Fruit fly (Drosophila melanogaster): ENCODE measurements around the gene CG43091.

Gene CG43091

DNA sequence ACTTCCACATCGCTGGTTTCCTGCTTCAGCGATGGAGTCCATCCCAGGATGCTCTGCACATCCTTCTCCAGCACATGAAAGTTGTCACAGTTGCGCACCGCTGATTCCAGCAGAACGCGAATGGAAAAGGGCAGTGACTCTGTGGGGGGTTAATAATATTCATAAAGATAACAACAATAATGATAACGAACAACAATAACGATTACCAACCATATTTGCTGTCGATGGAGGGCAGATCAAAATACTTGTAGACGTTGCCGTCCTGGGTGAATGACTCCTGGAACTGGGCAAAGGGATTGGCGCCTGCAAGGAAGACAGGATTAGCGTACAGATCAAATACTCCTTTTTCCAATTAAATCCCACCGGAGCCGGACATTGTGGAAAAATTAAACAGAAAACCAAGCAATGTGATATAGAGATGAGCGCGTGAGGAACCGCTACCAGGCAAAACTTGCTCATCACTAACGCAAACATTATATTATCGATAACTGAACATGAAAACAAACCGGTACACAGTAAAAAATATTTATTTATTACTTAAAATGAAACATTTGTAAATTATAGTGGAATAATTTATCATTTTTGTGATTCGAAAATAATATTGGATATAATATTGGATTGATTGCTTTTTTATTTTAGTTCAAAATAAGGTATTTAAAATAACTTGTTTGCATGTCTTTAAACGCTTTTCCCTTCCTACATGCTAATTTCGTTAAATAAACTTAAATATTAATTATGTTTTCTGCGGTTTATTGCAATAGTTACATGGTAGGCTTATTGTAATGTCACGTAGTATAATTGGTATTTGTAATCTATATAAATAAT lies 44.2 kb downstream of the CG43091 start, which contains the start of gene Irp-1A (continued):
- TF ChIP-seq cas (GFP tag; IDR thresholded peaks at IDR 0.05): peak; percentile 28; the same call in 1 of the 2 replicates
- peak; percentile 86 for TF ChIP-seq row (GFP tag; IDR thresholded peaks at IDR 0.05)
- peak; percentile 83 for TF ChIP-seq CoRest (tag; optimal IDR thresholded peaks at IDR 0.05)
- 0 out of 3 replicates have a peak, but pooled peaks have one; percentile 39 for TF ChIP-seq croc (GFP tag; conservative IDR thresholded peaks at IDR 0.05)
- peak; percentile 83 for TF ChIP-seq Atf6 (GFP tag; IDR thresholded peaks at IDR 0.05)
- peak; percentile 89 for TF ChIP-seq CG32532 (GFP tag; IDR thresholded peaks at IDR 0.05)
- peak; percentile 84 for TF ChIP-seq Blimp-1 (GFP tag; optimal IDR thresholded peaks at IDR 0.05)
- TF ChIP-seq otp (GFP tag; IDR thresholded peaks at IDR 0.05): no peak
- TF ChIP-seq CG13123 (GFP tag; optimal IDR thresholded peaks at IDR 0.05): peak; percentile 41
- TF ChIP-seq CG42726 (GFP tag; IDR thresholded peaks at IDR 0.05; ENCODE audit: partially characterized antibody): peak; percentile 22; the same call in 1 of the 2 replicates
- TF ChIP-seq ems (GFP tag; optimal IDR thresholded peaks at IDR 0.05): no peak
- peak; percentile 77 for TF ChIP-seq CG6689 (GFP tag; IDR thresholded peaks at IDR 0.05)
- TF ChIP-seq caup (GFP tag; optimal IDR thresholded peaks at IDR 0.05; ENCODE audit: severe bottlenecking): peak; percentile 62
- peak; percentile 63 for TF ChIP-seq Nf-YC (tag; optimal IDR thresholded peaks at IDR 0.05)
- no peak for TF ChIP-seq ro (GFP tag; IDR thresholded peaks at IDR 0.05)
- peak; percentile 41; the same call in 1 of the 4 replicates for TF ChIP-seq Gug (GFP tag; IDR thresholded peaks at IDR 0.05)
- peak; percentile 61 for TF ChIP-seq CG8290 (GFP tag; optimal IDR thresholded peaks at IDR 0.05)
- peak in 1 of 2 experiments; percentile 83 for TF ChIP-seq CG8290 (tag; optimal IDR thresholded peaks at IDR 0.05)
- TF ChIP-seq CG17328 (GFP tag; IDR thresholded peaks at IDR 0.05): peak; percentile 72; the same call in 1 of the 2 replicates
- TF ChIP-seq kah (GFP tag; optimal IDR thresholded peaks at IDR 0.05): peak; percentile 13
- TF ChIP-seq luna (GFP tag; optimal IDR thresholded peaks at IDR 0.05): no peak
- peak; percentile 88 for TF ChIP-seq CG12659 (GFP tag; optimal IDR thresholded peaks at IDR 0.05)
- TF ChIP-seq B-H2 (GFP tag; optimal IDR thresholded peaks at IDR 0.05): peak; percentile 53
- TF ChIP-seq Camta (GFP tag; optimal IDR thresholded peaks at IDR 0.05): peak; percentile 22
- no peak for TF ChIP-seq pb (GFP tag; optimal IDR thresholded peaks at IDR 0.05)
- peak; percentile 48 for TF ChIP-seq wor (GFP tag; IDR thresholded peaks at IDR 0.05)
- peak; percentile 74; the same call in 2 of the 3 replicates for TF ChIP-seq vnd (GFP tag; IDR thresholded peaks at IDR 0.05; ENCODE audit: partially characterized antibody)
- peak; percentile 60 for TF ChIP-seq HHEX (GFP tag; optimal IDR thresholded peaks at IDR 0.05)
- TF ChIP-seq GATAe (GFP tag; conservative IDR thresholded peaks at IDR 0.05): peak; percentile 35; the same call in 1 of the 2 replicates
- TF ChIP-seq Spps (tag; optimal IDR thresholded peaks at IDR 0.05): peak; percentile 62
- no peak for TF ChIP-seq CG8089 (GFP tag; optimal IDR thresholded peaks at IDR 0.05)
- peak; percentile 32; the same call in 1 of the 2 replicates for TF ChIP-seq peb (GFP tag; IDR thresholded peaks at IDR 0.05)
- no peak for TF ChIP-seq Lim3 (GFP tag; IDR thresholded peaks at IDR 0.05)
- no peak for TF ChIP-seq CG8478 (optimal IDR thresholded peaks at IDR 0.05)
- TF ChIP-seq CG15601 (tag; optimal IDR thresholded peaks at IDR 0.05): peak; percentile 70
- no peak for TF ChIP-seq btn (GFP tag; optimal IDR thresholded peaks at IDR 0.05)
- TF ChIP-seq sd (tag; optimal IDR thresholded peaks at IDR 0.05): peak; percentile 51
- TF ChIP-seq D19A (tag; optimal IDR thresholded peaks at IDR 0.05): peak; percentile 78
- TF ChIP-seq Lpt (GFP tag; optimal IDR thresholded peaks at IDR 0.05): no peak
- no peak for TF ChIP-seq tx (GFP tag; optimal IDR thresholded peaks at IDR 0.05)
- peak; percentile 83 for TF ChIP-seq CG10147 (GFP tag; optimal IDR thresholded peaks at IDR 0.05)
- no peak for TF ChIP-seq Dad (GFP tag; optimal IDR thresholded peaks at IDR 0.05)
- no peak for TF ChIP-seq Dfd (GFP tag; optimal IDR thresholded peaks at IDR 0.05)
- TF ChIP-seq CG7556 (GFP tag; optimal IDR thresholded peaks at IDR 0.05): peak; percentile 77
- no peak for TF ChIP-seq CG10959 (GFP tag; IDR thresholded peaks at IDR 0.05)
- TF ChIP-seq MESR4 (GFP tag; optimal IDR thresholded peaks at IDR 0.05): peak; percentile 62
- TF ChIP-seq CG6683 (GFP tag; optimal IDR thresholded peaks at IDR 0.05): peak; percentile 66
- peak; percentile 81 for TF ChIP-seq CG10267 (tag; optimal IDR thresholded peaks at IDR 0.05)
- TF ChIP-seq ato (GFP tag; IDR thresholded peaks at IDR 0.05; ENCODE audit: partially characterized antibody): peak; percentile 41

Data from whole organism, embryonic.